Fruit fly (Drosophila melanogaster) S2 (cell line): ENCODE measurements around the gene CG13067.

ENCODE experiments used
- CG8478 ChIP-seq: fragments of >200 bp; optimal IDR thresholded peaks from 2 replicates; lab custom pipeline; 2018
- CTCF ChIP-seq, 2 experiments: fragments of >200 bp; optimal IDR thresholded peaks; 2 replicates each; lab custom pipeline; 2018

- no peak for TF ChIP-seq CG8478 (lab: Kevin White, UChicago)
- no peak for TF ChIP-seq CTCF (optimal IDR thresholded peaks at IDR 0.05; lab: Kevin White, UChicago)
Observed at dm6 chr3L:16259552-16259951, 11.5 kb upstream of the CG13067 start, which contains the start of gene CG13053.
